Fruit fly (Drosophila melanogaster): ENCODE results near the gene pths.
A peak's percentile ranks its signal among the peaks of the same experiment; 100 is the strongest.

pths gene

dm6 chr2L:21108759-21109282 lies 34.2 kb upstream of the pths start (continued):
- TF ChIP-seq MTF-1 (GFP tag; optimal IDR thresholded peaks at IDR 0.05; ENCODE audit: borderline replicate concordance) (peak; percentile 4), CG12219 (GFP tag; optimal IDR thresholded peaks at IDR 0.05) (peak; percentile 59), klu (GFP tag; IDR thresholded peaks at IDR 0.05) (no peak), esg (GFP tag; conservative IDR thresholded peaks at IDR 0.05) (peak; percentile 58; the same call in 1 of the 2 replicates), CG14441 (GFP tag; IDR thresholded peaks at IDR 0.05) (0 out of 2 replicates have a peak, but pooled peaks have one; percentile 37), croc (GFP tag; conservative IDR thresholded peaks at IDR 0.05) (peak; percentile 27; the same call in 1 of the 3 replicates), lab (GFP tag; optimal IDR thresholded peaks at IDR 0.05) (peak; percentile 45), CG6813 (GFP tag; optimal IDR thresholded peaks at IDR 0.05) (peak; percentile 6), Bdp1 (GFP tag; optimal IDR thresholded peaks at IDR 0.05) (peak; percentile 26), CG1832 (GFP tag; optimal IDR thresholded peaks at IDR 0.05) (no peak), scrt (GFP tag; optimal IDR thresholded peaks at IDR 0.05) (peak; percentile 12), row (GFP tag; IDR thresholded peaks at IDR 0.05) (peak; percentile 73), CG13287 (GFP tag; IDR thresholded peaks at IDR 0.05; ENCODE audit: partially characterized antibody) (no peak), CG1233 (GFP tag; optimal IDR thresholded peaks at IDR 0.05) (peak; percentile 34), Taf1 (GFP tag; IDR thresholded peaks at IDR 0.05) (no peak), CG18262 (tag; optimal IDR thresholded peaks at IDR 0.05) (peak; percentile 75), Atf6 (GFP tag; IDR thresholded peaks at IDR 0.05) (0 out of 2 replicates have a peak, but pooled peaks have one; percentile 30), Six4 (GFP tag; optimal IDR thresholded peaks at IDR 0.05) (no peak), trh (GFP tag; optimal IDR thresholded peaks at IDR 0.05) (peak; percentile 19), nerfin-2 (GFP tag; IDR thresholded peaks at IDR 0.05; ENCODE audit: partially characterized antibody) (no peak), prd (optimal IDR thresholded peaks at IDR 0.05) (no peak), prd (GFP tag; IDR thresholded peaks at IDR 0.05) (0 out of 3 replicates have a peak, but pooled peaks have one; percentile 55), repo (GFP tag; optimal IDR thresholded peaks at IDR 0.05) (no peak), Adf1 (GFP tag; IDR thresholded peaks at IDR 0.05) (no peak), aop (GFP tag; IDR thresholded peaks at IDR 0.05) (no peak), knrl (GFP tag; IDR thresholded peaks at IDR 0.05; ENCODE audit: partially characterized antibody) (no peak), tgo (GFP tag; IDR thresholded peaks at IDR 0.05) (peak; percentile 62; the same call in 2 of the 3 replicates), sc (optimal IDR thresholded peaks at IDR 0.05) (no peak), sc (GFP tag; optimal IDR thresholded peaks at IDR 0.05) (peak; percentile 43), unc-4 (GFP tag; IDR thresholded peaks at IDR 0.05; ENCODE audit: partially characterized antibody) (no peak), CG15011 (GFP tag; optimal IDR thresholded peaks at IDR 0.05) (no peak), pnt (GFP tag; optimal IDR thresholded peaks at IDR 0.05) (peak; percentile 37), abd-A (tag; optimal IDR thresholded peaks at IDR 0.05) (no peak), amos (GFP tag; IDR thresholded peaks at IDR 0.05; ENCODE audit: partially characterized antibody) (no peak), wor (GFP tag; IDR thresholded peaks at IDR 0.05) (no peak), Hr3 (GFP tag; optimal IDR thresholded peaks at IDR 0.05) (peak; percentile 56), Fer3 (tag; optimal IDR thresholded peaks at IDR 0.05) (peak; percentile 20), sug (tag; optimal IDR thresholded peaks at IDR 0.05) (peak; percentile 5), CG10366 (GFP tag; IDR thresholded peaks at IDR 0.05) (peak; percentile 50; the same call in 1 of the 2 replicates), bbx (GFP tag; IDR thresholded peaks at IDR 0.05; ENCODE audit: partially characterized antibody) (no peak), ind (GFP tag; optimal IDR thresholded peaks at IDR 0.05) (no peak), CG9609 (GFP tag; optimal IDR thresholded peaks at IDR 0.05) (no peak), Side (GFP tag; optimal IDR thresholded peaks at IDR 0.05) (peak; percentile 40), seq (GFP tag; IDR thresholded peaks at IDR 0.05) (peak; percentile 48; the same call in 1 of the 2 replicates), ftz-f1 (GFP tag; optimal IDR thresholded peaks at IDR 0.05) (no peak), Sin3A (optimal IDR thresholded peaks at IDR 0.05) (no peak), Dfd (GFP tag; optimal IDR thresholded peaks at IDR 0.05) (no peak), Ssrp (tag; optimal IDR thresholded peaks at IDR 0.05) (peak; percentile 78), lov (optimal IDR thresholded peaks at IDR 0.05) (no peak), lov (GFP tag; IDR thresholded peaks at IDR 0.05) (peak; percentile 7; the same call in 1 of the 3 replicates), run (tag; optimal IDR thresholded peaks at IDR 0.05) (peak; percentile 20)
